Comparison of ENCODE assay signal across 1 fruit fly cellular context in genomic region chr3L:1568225-1569161, dm6.
TF ChIP-seq lines count a peak whose summit lies in the region.

Gene CG7879, minus strand, starts transcription at chr3L:1568608.

TF ChIP-seq in whole organism, embryonic, 481 proteins besides CTCF, POLR2A, EP300 and RAD21 (continued from another document):
- no peak for TF ChIP-seq Dad (GFP tag; optimal IDR thresholded peaks at IDR 0.05; lab: Kevin White, UChicago)
- no peak for TF ChIP-seq CG4282 (GFP tag; optimal IDR thresholded peaks at IDR 0.05; lab: Kevin White, UChicago)
- no peak for TF ChIP-seq CG32772 (GFP tag; IDR thresholded peaks at IDR 0.05; lab: Robert Waterston, UW)
- no peak for TF ChIP-seq CG32532 (GFP tag; IDR thresholded peaks at IDR 0.05; lab: Robert Waterston, UW)
- TF ChIP-seq salm (tag; optimal IDR thresholded peaks at IDR 0.05; lab: Kevin White, UChicago) = peak; percentile 9
- no peak for TF ChIP-seq CG3163 (GFP tag; optimal IDR thresholded peaks at IDR 0.05; lab: Kevin White, UChicago)
- TF ChIP-seq wek (GFP tag; optimal IDR thresholded peaks at IDR 0.05; lab: Kevin White, UChicago) = peak; percentile 82
- TF ChIP-seq CG43689 (GFP tag; IDR thresholded peaks at IDR 0.05; lab: Robert Waterston, UW) = no peak
- TF ChIP-seq B-H2 (GFP tag; optimal IDR thresholded peaks at IDR 0.05; lab: Kevin White, UChicago) = no peak
- no peak for TF ChIP-seq CG7745 (tag; optimal IDR thresholded peaks at IDR 0.05; lab: Kevin White, UChicago)
- 0 out of 2 replicates have a peak, but pooled peaks have one; percentile 13 for TF ChIP-seq H2.0 (GFP tag; IDR thresholded peaks at IDR 0.05; lab: Robert Waterston, UW)
- TF ChIP-seq CG12236 (GFP tag; optimal IDR thresholded peaks at IDR 0.05; lab: Kevin White, UChicago) = no peak
- no peak for TF ChIP-seq CG3407 (GFP tag; optimal IDR thresholded peaks at IDR 0.05; lab: Kevin White, UChicago)
- TF ChIP-seq inv (GFP tag; IDR thresholded peaks at IDR 0.05; lab: Robert Waterston, UW; ENCODE audit: partially characterized antibody) = no peak
- no peak; the same call in 1 of the 2 replicates for TF ChIP-seq seq (GFP tag; IDR thresholded peaks at IDR 0.05; lab: Robert Waterston, UW)
- peak; percentile 33 for TF ChIP-seq Nf-YC (tag; optimal IDR thresholded peaks at IDR 0.05; lab: Kevin White, UChicago)
- TF ChIP-seq dm (GFP tag; optimal IDR thresholded peaks at IDR 0.05; lab: Kevin White, UChicago) = peak; percentile 14
- no peak for TF ChIP-seq hth (optimal IDR thresholded peaks at IDR 0.05; lab: Kevin White, UChicago)
- TF ChIP-seq toy (GFP tag; IDR thresholded peaks at IDR 0.05; lab: Robert Waterston, UW) = no peak
- no peak for TF ChIP-seq CG30431 (GFP tag; optimal IDR thresholded peaks at IDR 0.05; lab: Kevin White, UChicago)
- no peak for TF ChIP-seq Hsf (GFP tag; optimal IDR thresholded peaks at IDR 0.05; lab: Kevin White, UChicago)
